Fruit fly (Drosophila melanogaster) whole organism, prepupa: ENCODE data around the gene PVRAP.

Experiments used
- CG11294 ChIP-seq: fragments of 200-800 bp; sonication (Bioruptor generic); IDR thresholded peaks from 2 replicates; pipeline ENCODE4 v1.3.6; 2022; ENCODE audit warnings: missing biosample characterization, missing genetic modification characterization
- CG11902 ChIP-seq: fragments of 200-800 bp; sonication (Bioruptor generic); optimal IDR thresholded peaks from 3 replicates; lab custom pipeline; 2016; ENCODE audit warnings: missing biosample characterization, missing genetic modification characterization
- CG6854 ChIP-seq: fragments of 200-800 bp; sonication (Bioruptor generic); optimal IDR thresholded peaks from 2 replicates; lab custom pipeline; 2017; ENCODE audit warnings: missing biosample characterization, mild to moderate bottlenecking, missing genetic modification characterization
- CG9139 ChIP-seq: fragments of 200-800 bp; sonication (Bioruptor generic); optimal IDR thresholded peaks from 3 replicates; lab custom pipeline; 2017; ENCODE audit warnings: missing biosample characterization, mild to moderate bottlenecking, missing genetic modification characterization
- Lpt ChIP-seq: fragments of 200-800 bp; sonication (Bioruptor generic); optimal IDR thresholded peaks from 3 replicates; lab custom pipeline; 2016; ENCODE audit warnings: missing biosample characterization, missing genetic modification characterization
- Sox102F ChIP-seq: fragments of 200-800 bp; sonication (Bioruptor generic); optimal IDR thresholded peaks from 2 replicates; lab custom pipeline; 2016; ENCODE audit warnings: missing biosample characterization, mild to moderate bottlenecking, missing genetic modification characterization
- cyc ChIP-seq: fragments of 200-800 bp; sonication (Bioruptor generic); optimal IDR thresholded peaks from 3 replicates; lab custom pipeline; 2016; ENCODE audit warnings: missing biosample characterization, missing genetic modification characterization
- spab ChIP-seq: fragments of 200-800 bp; sonication (Bioruptor generic); optimal IDR thresholded peaks from 2 replicates; lab custom pipeline; 2017; ENCODE audit warnings: missing biosample characterization, mild to moderate bottlenecking, missing genetic modification characterization, missing genetic modification reagents

DNA sequence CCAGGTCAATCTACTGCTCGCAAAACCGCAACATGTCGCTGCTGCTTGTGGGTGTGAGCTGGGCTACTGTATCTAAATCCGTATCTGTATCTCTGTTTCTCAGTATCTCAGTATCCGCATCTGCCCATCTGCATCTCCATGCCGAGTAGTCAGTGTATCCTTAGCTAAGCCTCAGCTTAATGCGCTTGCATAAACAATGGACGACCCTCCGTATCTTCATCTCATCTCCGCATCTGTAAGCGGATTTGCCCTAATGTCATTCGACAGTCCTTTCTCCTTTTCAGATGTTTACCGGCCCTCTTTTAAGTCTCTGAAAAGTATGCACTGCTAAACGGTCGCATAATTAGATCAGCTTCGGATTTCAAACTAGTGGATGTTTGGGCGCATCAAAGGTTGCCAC, 488 bp upstream of the PVRAP start:
- TF ChIP-seq CG6854 (GFP tag; lab: Kevin White, UChicago) (no peak), CG11902 (GFP tag; lab: Kevin White, UChicago) (no peak), Sox102F (no peak), CG11294 (GFP tag; lab: Robert Waterston, UW) (no peak), Lpt (GFP tag; lab: Kevin White, UChicago) (no peak), spab (GFP tag; lab: Kevin White, UChicago) (no peak), cyc (GFP tag; lab: Kevin White, UChicago) (no peak), CG9139 (GFP tag; lab: Kevin White, UChicago) (no peak)
